Worm (Caenorhabditis elegans) whole organism, young adult: ENCODE results near the gene atp-2.

Experiments
- B0019.2 ChIP-seq: fragments of 200-800 bp; sonication (Bioruptor generic); conservative IDR thresholded peaks from 2 replicates; pipeline ENCODE4 v1.3.6; 2022; ENCODE audit warnings: missing genetic modification reagents, missing genetic modification characterization, missing compliant biosample characterization
- F22D6.2 ChIP-seq: sonication (generic microtip); optimal IDR thresholded peaks from 2 replicates; lab custom pipeline; 2016; ENCODE audit warnings: mild to moderate bottlenecking, missing genetic modification characterization, missing compliant biosample characterization
- F39B2.1 ChIP-seq: fragments of 200-800 bp; sonication (Bioruptor generic); IDR thresholded peaks from 2 replicates; pipeline ENCODE4 v1.3.6; 2022; ENCODE audit warnings: missing genetic modification reagents, missing genetic modification characterization, missing compliant biosample characterization
- F49E8.2 ChIP-seq: sonication (generic microtip); optimal IDR thresholded peaks from 3 replicates; lab custom pipeline; 2017; ENCODE audit warnings: missing genetic modification characterization, mild to moderate bottlenecking, missing compliant biosample characterization, antibody characterized with exemption, moderate library complexity; ENCODE audit not compliant: insufficient read depth
- F57A8.1 ChIP-seq: fragments of 200-800 bp; sonication (Bioruptor generic); optimal IDR thresholded peaks from 2 replicates; lab custom pipeline; 2018; ENCODE audit warnings: mild to moderate bottlenecking, missing genetic modification characterization, moderate library complexity, missing compliant biosample characterization
- K12H6.12 ChIP-seq: fragments of 200-800 bp; sonication (Bioruptor generic); optimal IDR thresholded peaks from 2 replicates; lab custom pipeline; 2018; ENCODE audit warnings: mild to moderate bottlenecking, missing genetic modification characterization, missing compliant biosample characterization
- T26A5.8 ChIP-seq: sonication (generic microtip); optimal IDR thresholded peaks from 2 replicates; lab custom pipeline; 2016; ENCODE audit warnings: missing genetic modification characterization, missing compliant biosample characterization
- Y53F4B.3 ChIP-seq: fragments of 200-800 bp; sonication (Bioruptor generic); IDR thresholded peaks from 2 replicates; pipeline ENCODE4 v1.3.6; 2022; ENCODE audit warnings: missing genetic modification reagents, missing genetic modification characterization, missing compliant biosample characterization
- ZK185.1 ChIP-seq: sonication (generic microtip); optimal IDR thresholded peaks from 2 replicates; lab custom pipeline; 2016; ENCODE audit warnings: mild to moderate bottlenecking, missing genetic modification characterization, missing compliant biosample characterization; ENCODE audit not compliant: poor library complexity, severe bottlenecking
- athp-1 ChIP-seq: sonication (generic microtip); optimal IDR thresholded peaks from 2 replicates; lab custom pipeline; 2017; ENCODE audit warnings: mild to moderate bottlenecking, missing genetic modification characterization, missing compliant biosample characterization
- attf-5 ChIP-seq: fragments of 200-800 bp; sonication (Bioruptor generic); optimal IDR thresholded peaks from 2 replicates; lab custom pipeline; 2018; ENCODE audit warnings: mild to moderate bottlenecking, missing genetic modification characterization, missing compliant biosample characterization
- bed-1 ChIP-seq: fragments of 200-800 bp; sonication (Bioruptor generic); IDR thresholded peaks from 2 replicates; pipeline ENCODE4 v1.3.6; 2022; ENCODE audit warnings: missing genetic modification reagents, missing genetic modification characterization, missing compliant biosample characterization
- cebp-1 ChIP-seq, 2 experiments: fragments of 200-800 bp in 1 of 2; sonication (Bioruptor generic) in 1 of 2; sonication (generic microtip) in 1 of 2; IDR thresholded peaks in 1 of 2; optimal IDR thresholded peaks in 1 of 2; 2 replicates each; pipeline versions ENCODE4 v1.3.6 to Lab custom; 2017 to 2022; ENCODE audit warnings: missing compliant biosample characterization in 2 of 2, missing genetic modification characterization in 2 of 2, mild to moderate bottlenecking in 1 of 2, missing genetic modification reagents in 1 of 2, moderate library complexity in 1 of 2
- cebp-2 ChIP-seq: fragments of 200-800 bp; sonication (Bioruptor generic); IDR thresholded peaks from 2 replicates; pipeline ENCODE4 v1.3.6; 2022; ENCODE audit warnings: missing genetic modification characterization, missing compliant biosample characterization
- ceh-27 ChIP-seq: fragments of 200-800 bp; sonication (Bioruptor generic); optimal IDR thresholded peaks from 2 replicates; lab custom pipeline; 2018; ENCODE audit warnings: mild to moderate bottlenecking, missing genetic modification characterization, moderate library complexity, missing compliant biosample characterization
- ceh-58 ChIP-seq: fragments of 200-800 bp; sonication (Bioruptor generic); IDR thresholded peaks from 2 replicates; pipeline ENCODE4 v1.3.6; 2022; ENCODE audit warnings: missing genetic modification characterization, missing compliant biosample characterization
- chd-7 ChIP-seq: sonication (generic microtip); optimal IDR thresholded peaks from 2 replicates; lab custom pipeline; 2016; ENCODE audit warnings: mild to moderate bottlenecking, missing genetic modification characterization, moderate library complexity, missing compliant biosample characterization
- die-1 ChIP-seq: sonication (generic microtip); optimal IDR thresholded peaks from 2 replicates; lab custom pipeline; 2016; ENCODE audit warnings: missing genotype, mild to moderate bottlenecking, missing genetic modification characterization, missing compliant biosample characterization
- dox-1 ChIP-seq: fragments of 200-800 bp; sonication (Bioruptor generic); IDR thresholded peaks from 2 replicates; pipeline ENCODE4 v1.3.6; 2022; ENCODE audit warnings: missing genetic modification reagents, missing genetic modification characterization, missing compliant biosample characterization
- dpff-1 ChIP-seq: sonication (generic microtip); optimal IDR thresholded peaks from 2 replicates; lab custom pipeline; 2017; ENCODE audit warnings: mild to moderate bottlenecking, missing genetic modification characterization, missing compliant biosample characterization
- egl-18 ChIP-seq: fragments of 200-800 bp; sonication (Bioruptor generic); IDR thresholded peaks from 2 replicates; pipeline ENCODE4 v1.3.6; 2022; ENCODE audit warnings: missing genetic modification reagents, missing genetic modification characterization, missing compliant biosample characterization
- ekl-4 ChIP-seq: fragments of 200-800 bp; sonication (Bioruptor generic); IDR thresholded peaks from 2 replicates; pipeline ENCODE4 v1.3.6; 2022; ENCODE audit warnings: missing genetic modification reagents, missing genetic modification characterization, missing compliant biosample characterization
- gei-17 ChIP-seq: fragments of 200-800 bp; sonication (Bioruptor generic); optimal IDR thresholded peaks from 2 replicates; lab custom pipeline; 2018; ENCODE audit warnings: mild to moderate bottlenecking, missing genetic modification characterization, missing compliant biosample characterization
- hlh-12 ChIP-seq: sonication (generic microtip); optimal IDR thresholded peaks from 2 replicates; lab custom pipeline; 2016; ENCODE audit warnings: missing genetic modification characterization, missing compliant biosample characterization
- hlh-26 ChIP-seq: fragments of 200-800 bp; sonication (Bioruptor generic); conservative IDR thresholded peaks from 2 replicates; pipeline ENCODE4 v1.3.6; 2022; ENCODE audit warnings: missing genetic modification reagents, missing genetic modification characterization, missing compliant biosample characterization
- hmg-1.2 ChIP-seq: fragments of 200-800 bp; sonication (Bioruptor generic); IDR thresholded peaks from 2 replicates; pipeline ENCODE4 v1.3.6; 2022; ENCODE audit warnings: missing genetic modification reagents, missing genetic modification characterization, missing compliant biosample characterization
- hrde-1 ChIP-seq: sonication (generic microtip); optimal IDR thresholded peaks from 2 replicates; lab custom pipeline; 2016; ENCODE audit warnings: missing genetic modification characterization, mild to moderate bottlenecking, missing compliant biosample characterization, moderate library complexity, missing genotype, missing genetic modification reagents, borderline replicate concordance
- let-607 ChIP-seq, 2 experiments: fragments of 200-800 bp in 1 of 2; sonication (Bioruptor generic) in 1 of 2; sonication (generic microtip) in 1 of 2; optimal IDR thresholded peaks; 2 replicates each; lab custom pipeline; 2016 to 2018; ENCODE audit warnings: mild to moderate bottlenecking in 2 of 2, missing compliant biosample characterization in 2 of 2, missing genetic modification characterization in 2 of 2, moderate library complexity in 2 of 2, missing genotype in 1 of 2
- lin-26 ChIP-seq: fragments of 200-800 bp; sonication (Bioruptor generic); IDR thresholded peaks from 2 replicates; pipeline ENCODE4 v1.3.6; 2022; ENCODE audit warnings: missing genetic modification reagents, missing genetic modification characterization, missing compliant biosample characterization
- lin-35 ChIP-seq, 3 experiments: fragments of 150-350 bp in 2 of 3; sonication (generic microtip) in 1 of 3; optimal IDR thresholded peaks; 2 replicates each; lab custom pipeline; 2014 to 2018; ENCODE audit warnings: missing biosample characterization in 3 of 3, missing genetic modification characterization in 3 of 3, missing genetic modification reagents in 3 of 3
- lin-40 ChIP-seq: sonication (generic microtip); optimal IDR thresholded peaks from 2 replicates; lab custom pipeline; 2016; ENCODE audit warnings: missing genetic modification characterization, mild to moderate bottlenecking, missing compliant biosample characterization, missing genotype, missing genetic modification reagents
- lin-54 ChIP-seq: fragments of 200-800 bp; sonication (Bioruptor generic); optimal IDR thresholded peaks from 2 replicates; lab custom pipeline; 2018; ENCODE audit warnings: mild to moderate bottlenecking, missing genetic modification characterization, missing compliant biosample characterization
- lsy-27 ChIP-seq: sonication (generic microtip); optimal IDR thresholded peaks from 2 replicates; lab custom pipeline; 2017; ENCODE audit warnings: missing genetic modification characterization, mild to moderate bottlenecking, missing compliant biosample characterization, antibody characterized with exemption, missing genotype, borderline replicate concordance; ENCODE audit not compliant: insufficient read depth
- madf-3 ChIP-seq: fragments of 200-800 bp; sonication (Bioruptor generic); IDR thresholded peaks from 2 replicates; pipeline ENCODE4 v1.3.6; 2022; ENCODE audit warnings: missing genetic modification reagents, missing genetic modification characterization, missing compliant biosample characterization
- madf-6 ChIP-seq: fragments of 200-800 bp; sonication (Bioruptor generic); IDR thresholded peaks from 2 replicates; pipeline ENCODE4 v1.3.6; 2022; ENCODE audit warnings: missing genetic modification reagents, missing genetic modification characterization, missing compliant biosample characterization
- madf-8 ChIP-seq: fragments of 200-800 bp; sonication (Bioruptor generic); conservative IDR thresholded peaks from 2 replicates; pipeline ENCODE4 v1.3.6; 2022; ENCODE audit warnings: missing genetic modification reagents, missing genetic modification characterization, missing compliant biosample characterization
- nfyb-1 ChIP-seq: fragments of 200-800 bp; sonication (Bioruptor generic); IDR thresholded peaks from 2 replicates; pipeline ENCODE4 v1.3.6; 2022; ENCODE audit warnings: missing genetic modification reagents, missing genetic modification characterization, missing compliant biosample characterization
- nhr-179 ChIP-seq: sonication (generic microtip); optimal IDR thresholded peaks from 2 replicates; lab custom pipeline; 2016; ENCODE audit warnings: mild to moderate bottlenecking, missing genetic modification characterization, missing compliant biosample characterization
- nhr-80 ChIP-seq: sonication (generic microtip); optimal IDR thresholded peaks from 2 replicates; lab custom pipeline; 2016; ENCODE audit warnings: missing genetic modification characterization, missing compliant biosample characterization
- rcor-1 ChIP-seq: fragments of 200-800 bp; sonication (Bioruptor generic); IDR thresholded peaks from 2 replicates; pipeline ENCODE4 v1.3.6; 2022; ENCODE audit warnings: missing genetic modification reagents, missing genetic modification characterization, missing compliant biosample characterization
- repo-1 ChIP-seq: sonication (generic microtip); optimal IDR thresholded peaks from 2 replicates; lab custom pipeline; 2017; ENCODE audit warnings: mild to moderate bottlenecking, missing genetic modification characterization, missing compliant biosample characterization
- sea-2 ChIP-seq: fragments of 200-800 bp; sonication (Bioruptor generic); IDR thresholded peaks from 2 replicates; pipeline ENCODE4 v1.3.6; 2022; ENCODE audit warnings: missing genetic modification characterization, missing compliant biosample characterization
- snpc-4 ChIP-seq, 5 experiments: fragments of 150-350 bp in 1 of 5; sonication (generic microtip) in 4 of 5; optimal IDR thresholded peaks; 2 replicates each; lab custom pipeline; 2014 to 2018; ENCODE audit warnings: missing genetic modification characterization in 5 of 5, missing biosample characterization in 3 of 5, antibody characterized with exemption in 2 of 5, mild to moderate bottlenecking in 2 of 5, missing compliant biosample characterization in 2 of 5, missing genotype in 2 of 5, moderate library complexity in 2 of 5, missing genetic modification reagents in 1 of 5
- tbp1 ChIP-seq: fragments of 200-800 bp; sonication (Bioruptor generic); optimal IDR thresholded peaks from 2 replicates; lab custom pipeline; 2018; ENCODE audit warnings: mild to moderate bottlenecking, missing genetic modification characterization, missing compliant biosample characterization
- tlf-1 ChIP-seq: fragments of 200-800 bp; sonication (Bioruptor generic); optimal IDR thresholded peaks from 2 replicates; lab custom pipeline; 2018; ENCODE audit warnings: mild to moderate bottlenecking, missing genetic modification characterization, missing compliant biosample characterization
- unc-130 ChIP-seq: sonication (generic microtip); optimal IDR thresholded peaks from 2 replicates; lab custom pipeline; 2016; ENCODE audit warnings: missing genetic modification reagents, missing genetic modification characterization, missing compliant biosample characterization
- xnd-1 ChIP-seq: sonication (generic microtip); optimal IDR thresholded peaks from 2 replicates; lab custom pipeline; 2016; ENCODE audit warnings: missing genotype, missing genetic modification reagents, missing genetic modification characterization, missing compliant biosample characterization

atp-2 gene

ce11 chrIII:5202641-5203040, 25.6 kb upstream of the atp-2 start:
- 0 out of 2 replicates have a peak, but pooled peaks have one; percentile 57 for TF ChIP-seq ekl-4
- TF ChIP-seq B0019.2, result no peak
- TF ChIP-seq hmg-1.2, result peak; percentile 47; the same call in 1 of the 2 replicates
- 0 out of 2 replicates have a peak, but pooled peaks have one; percentile 44 for TF ChIP-seq dox-1 (GFP tag; lab: Robert Waterston, UW)
- peak; percentile 17 for TF ChIP-seq die-1 (tag; lab: Kevin White, UChicago)
- TF ChIP-seq unc-130 (GFP tag; lab: Kevin White, UChicago), result no peak
- TF ChIP-seq ceh-27, result peak; percentile 47
- no peak for TF ChIP-seq F22D6.2 (tag; lab: Kevin White, UChicago)
- no peak for TF ChIP-seq cebp-1 (GFP tag; IDR thresholded peaks at IDR 0.05; lab: Robert Waterston, UW)
- peak; percentile 43 for TF ChIP-seq cebp-1 (tag; optimal IDR thresholded peaks at IDR 0.05; lab: Kevin White, UChicago)
- TF ChIP-seq K12H6.12 (tag; lab: Kevin White, UChicago), result no peak
- peak; percentile 49 for TF ChIP-seq attf-5 (GFP tag; lab: Kevin White, UChicago)
- TF ChIP-seq hlh-12 (tag; lab: Kevin White, UChicago), result no peak
- TF ChIP-seq chd-7 (tag; lab: Kevin White, UChicago), result no peak
- no peak for TF ChIP-seq sea-2 (GFP tag; lab: Robert Waterston, UW)
- no peak for TF ChIP-seq xnd-1 (tag; lab: Kevin White, UChicago)
- TF ChIP-seq lin-35 (GFP tag; optimal IDR thresholded peaks at IDR 0.05; lab: Kevin White, UChicago), result peak in 1 of 3 experiments; percentile 7
- no peak for TF ChIP-seq madf-8 (GFP tag; lab: Robert Waterston, UW)
- no peak for TF ChIP-seq rcor-1
- TF ChIP-seq tbp1, result peak; percentile 15
- TF ChIP-seq gei-17 (GFP tag; lab: Kevin White, UChicago), result no peak
- TF ChIP-seq hlh-26 (GFP tag; lab: Robert Waterston, UW), result no peak
- no peak for TF ChIP-seq dpff-1 (tag; lab: Kevin White, UChicago)
- no peak for TF ChIP-seq Y53F4B.3
- no peak for TF ChIP-seq egl-18 (GFP tag; lab: Robert Waterston, UW)
- TF ChIP-seq athp-1, result no peak
- no peak for TF ChIP-seq snpc-4 (GFP tag; optimal IDR thresholded peaks at IDR 0.05; lab: Kevin White, UChicago)
- TF ChIP-seq snpc-4 (tag; optimal IDR thresholded peaks at IDR 0.05; lab: Kevin White, UChicago), result peak in 2 of 4 experiments; percentile 18 to 20
- no peak for TF ChIP-seq repo-1
- TF ChIP-seq T26A5.8 (tag; lab: Kevin White, UChicago), result no peak
- no peak for TF ChIP-seq bed-1 (GFP tag; lab: Robert Waterston, UW)
- no peak for TF ChIP-seq lsy-27
- no peak for TF ChIP-seq lin-54 (GFP tag; lab: Kevin White, UChicago)
- TF ChIP-seq tlf-1 (GFP tag; lab: Kevin White, UChicago), result peak; percentile 18
- peak; percentile 66 for TF ChIP-seq nhr-80 (tag; lab: Kevin White, UChicago)
- TF ChIP-seq lin-40 (tag; lab: Kevin White, UChicago), result peak; percentile 70
- peak; percentile 42 for TF ChIP-seq ZK185.1

- TF ChIP-seq F39B2.1 (GFP tag; lab: Robert Waterston, UW) (no peak), tlf-1 (GFP tag; lab: Kevin White, UChicago) (no peak), let-607 (tag; optimal IDR thresholded peaks at IDR 0.05; lab: Kevin White, UChicago) (no peak), nhr-179 (tag; lab: Kevin White, UChicago) (no peak), lin-54 (GFP tag; lab: Kevin White, UChicago) (no peak), egl-18 (GFP tag; lab: Robert Waterston, UW) (no peak), ceh-58 (GFP tag; lab: Robert Waterston, UW) (no peak), lin-26 (GFP tag; lab: Robert Waterston, UW) (no peak), cebp-2 (GFP tag; lab: Robert Waterston, UW) (no peak), madf-3 (0 out of 2 replicates have a peak, but pooled peaks have one; percentile 59), madf-6 (GFP tag; lab: Robert Waterston, UW) (0 out of 2 replicates have a peak, but pooled peaks have one; percentile 20), F49E8.2 (tag; lab: Kevin White, UChicago) (peak; percentile 45), nfyb-1 (GFP tag; lab: Robert Waterston, UW) (0 out of 2 replicates have a peak, but pooled peaks have one; percentile 29), F57A8.1 (GFP tag; lab: Kevin White, UChicago) (no peak), bed-1 (GFP tag; lab: Robert Waterston, UW) (no peak), hrde-1 (tag; lab: Kevin White, UChicago) (peak; percentile 84)
Measured at ce11 chrIII:5203310-5203709, 24.9 kb upstream of the atp-2 start.
